Fruit fly (Drosophila melanogaster): ENCODE results near the gene CG17124.

Gene CG17124

dm6 chr2L:10770568-10770967 lies 14.4 kb upstream of the CG17124 start, which contains the start of gene CG17127:
Gene CG17127 (plus strand): TSS chr2L:10770868.
- TF ChIP-seq ss (GFP tag; optimal IDR thresholded peaks at IDR 0.05) (no peak), CG11762 (GFP tag; optimal IDR thresholded peaks at IDR 0.05; ENCODE audit: insufficient read depth) (no peak), Eip78C (GFP tag) (no peak), eg (GFP tag; IDR thresholded peaks at IDR 0.05) (no peak), fkh (GFP tag; optimal IDR thresholded peaks at IDR 0.05) (no peak), CG4318 (GFP tag; optimal IDR thresholded peaks at IDR 0.05) (no peak), Ets21C (GFP tag; optimal IDR thresholded peaks at IDR 0.05) (no peak), spab (GFP tag; optimal IDR thresholded peaks at IDR 0.05) (no peak), CG10669 (GFP tag; optimal IDR thresholded peaks at IDR 0.05) (no peak), CG6808 (GFP tag; optimal IDR thresholded peaks at IDR 0.05) (no peak), achi (GFP tag; optimal IDR thresholded peaks at IDR 0.05) (no peak), CG8632 (GFP tag; optimal IDR thresholded peaks at IDR 0.05) (no peak), net (GFP tag; optimal IDR thresholded peaks at IDR 0.05) (no peak), CG15336 (GFP tag; IDR thresholded peaks at IDR 0.05) (no peak), OdsH (GFP tag; optimal IDR thresholded peaks at IDR 0.05) (no peak), Sox14 (GFP tag; optimal IDR thresholded peaks at IDR 0.05) (no peak), CG3919 (GFP tag; optimal IDR thresholded peaks at IDR 0.05) (no peak), CG8319 (GFP tag; optimal IDR thresholded peaks at IDR 0.05) (no peak)

DNA sequence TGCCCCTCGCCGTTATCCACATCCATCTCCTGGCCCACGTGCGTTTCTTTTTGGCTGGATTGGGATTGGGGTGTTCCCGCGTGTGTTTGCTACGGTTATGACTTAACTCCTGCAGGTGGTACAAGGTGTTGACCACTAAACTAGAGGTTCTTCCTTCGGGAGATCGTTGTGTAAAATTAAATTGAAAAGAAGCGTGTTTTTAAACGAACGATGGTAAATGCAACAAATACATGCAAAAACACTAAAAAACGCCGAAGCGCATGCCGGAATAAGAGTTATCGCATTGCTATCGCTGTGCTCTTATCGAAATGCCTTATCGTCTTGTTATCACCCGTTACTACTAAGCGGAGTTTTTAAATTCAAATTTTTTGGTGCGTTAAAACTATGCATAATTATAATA lies 13.6 kb upstream of the CG17124 start, which contains the start of gene CG6724:
TSS of gene CG6724 (minus strand) at position 245 of the 400 bp plus-strand sequence.
- TF ChIP-seq CG15336 (GFP tag; IDR thresholded peaks at IDR 0.05) = no peak
- no peak for TF ChIP-seq CG8119 (GFP tag; IDR thresholded peaks at IDR 0.05)
- no peak for TF ChIP-seq Hr4 (GFP tag; optimal IDR thresholded peaks at IDR 0.05)
- TF ChIP-seq Eip93F (GFP tag; optimal IDR thresholded peaks at IDR 0.05) = no peak

- no peak for TF ChIP-seq net (GFP tag; optimal IDR thresholded peaks at IDR 0.05)
- no peak for TF ChIP-seq CG16779 (tag; optimal IDR thresholded peaks at IDR 0.05)
- TF ChIP-seq CG8119 (GFP tag; IDR thresholded peaks at IDR 0.05) = no peak
- no peak for TF ChIP-seq CG15336 (GFP tag; IDR thresholded peaks at IDR 0.05)
- TF ChIP-seq Eip78C (GFP tag) = peak; percentile 72
- no peak for TF ChIP-seq Gug (GFP tag; IDR thresholded peaks at IDR 0.05)
- TF ChIP-seq CG3919 (GFP tag; optimal IDR thresholded peaks at IDR 0.05) = no peak
- TF ChIP-seq CG11902 (GFP tag; optimal IDR thresholded peaks at IDR 0.05) = no peak
- TF ChIP-seq Met (GFP tag; optimal IDR thresholded peaks at IDR 0.05) = no peak
- TF ChIP-seq Eip75B (GFP tag; optimal IDR thresholded peaks at IDR 0.05) = no peak
- TF ChIP-seq eg (GFP tag; IDR thresholded peaks at IDR 0.05) = no peak
- TF ChIP-seq CG8319 (GFP tag; optimal IDR thresholded peaks at IDR 0.05) = no peak
- TF ChIP-seq Sox15 (GFP tag; optimal IDR thresholded peaks at IDR 0.05) = no peak
- TF ChIP-seq dsx (GFP tag; optimal IDR thresholded peaks at IDR 0.05; ENCODE audit: poor library complexity, severe bottlenecking) = peak; percentile 7
- no peak for TF ChIP-seq Lpt (GFP tag; optimal IDR thresholded peaks at IDR 0.05)
- no peak for TF ChIP-seq CG8632 (GFP tag; optimal IDR thresholded peaks at IDR 0.05)
- TF ChIP-seq CG7368 (GFP tag; optimal IDR thresholded peaks at IDR 0.05) = no peak
- no peak for TF ChIP-seq CG9139 (GFP tag; optimal IDR thresholded peaks at IDR 0.05)
- TF ChIP-seq dac (GFP tag; optimal IDR thresholded peaks at IDR 0.05) = no peak
- no peak for TF ChIP-seq ss (GFP tag; optimal IDR thresholded peaks at IDR 0.05)
- no peak for TF ChIP-seq CG11294 (GFP tag; IDR thresholded peaks at IDR 0.05)
- TF ChIP-seq fkh (GFP tag; optimal IDR thresholded peaks at IDR 0.05) = no peak
- TF ChIP-seq Ets21C (GFP tag; optimal IDR thresholded peaks at IDR 0.05) = no peak
- TF ChIP-seq cyc (GFP tag; optimal IDR thresholded peaks at IDR 0.05) = peak; percentile 15
- TF ChIP-seq CG10631 (GFP tag; optimal IDR thresholded peaks at IDR 0.05) = no peak
- TF ChIP-seq Hr39 (GFP tag; optimal IDR thresholded peaks at IDR 0.05) = no peak
- TF ChIP-seq CG6808 (GFP tag; optimal IDR thresholded peaks at IDR 0.05) = no peak
- no peak for TF ChIP-seq Sox102F (GFP tag; optimal IDR thresholded peaks at IDR 0.05)
- TF ChIP-seq CG34406 (GFP tag; optimal IDR thresholded peaks at IDR 0.05) = no peak
- peak; percentile 19 for TF ChIP-seq topi (GFP tag; optimal IDR thresholded peaks at IDR 0.05)
- no peak for TF ChIP-seq spab (GFP tag; optimal IDR thresholded peaks at IDR 0.05)
- no peak for TF ChIP-seq CG4318 (GFP tag; optimal IDR thresholded peaks at IDR 0.05)
- no peak for TF ChIP-seq Hr38 (GFP tag; optimal IDR thresholded peaks at IDR 0.05)
- no peak for TF ChIP-seq acj6 (GFP tag; optimal IDR thresholded peaks at IDR 0.05)
- no peak for TF ChIP-seq svp (GFP tag)
- TF ChIP-seq achi (GFP tag; optimal IDR thresholded peaks at IDR 0.05) = no peak
- no peak for TF ChIP-seq salr (GFP tag; optimal IDR thresholded peaks at IDR 0.05)
- TF ChIP-seq CG11762 (GFP tag; optimal IDR thresholded peaks at IDR 0.05; ENCODE audit: insufficient read depth) = no peak
- TF ChIP-seq esn (GFP tag; optimal IDR thresholded peaks at IDR 0.05) = peak; percentile 28
- TF ChIP-seq CG1621 (tag; optimal IDR thresholded peaks at IDR 0.05) = no peak
These were observed 11.6 kb upstream of the CG17124 start, which contains the start of gene Ubc2 for dm6 chr2L:10767597-10768188. Gene Ubc2 (minus strand): TSS chr2L:10768006.
